Fruit fly (Drosophila melanogaster): ENCODE data around the gene KaiR1D.

The KaiR1D gene

dm6 chr3R:20834770-20835183 lies 31.3 kb downstream of the KaiR1D start (continued):
- TF ChIP-seq gro (GFP tag; optimal IDR thresholded peaks at IDR 0.05) (no peak), vnd (GFP tag; IDR thresholded peaks at IDR 0.05; ENCODE audit: partially characterized antibody) (no peak), Doc2 (GFP tag; IDR thresholded peaks at IDR 0.05) (no peak), CG3163 (GFP tag; optimal IDR thresholded peaks at IDR 0.05) (no peak), gsb-n (tag; optimal IDR thresholded peaks at IDR 0.05) (peak; percentile 27), YL-1 (GFP tag; optimal IDR thresholded peaks at IDR 0.05) (no peak), CG10147 (GFP tag; optimal IDR thresholded peaks at IDR 0.05) (peak; percentile 33), caup (GFP tag; optimal IDR thresholded peaks at IDR 0.05; ENCODE audit: severe bottlenecking) (peak; percentile 69), CG2129 (GFP tag; IDR thresholded peaks at IDR 0.05; ENCODE audit: partially characterized antibody) (no peak), crol (GFP tag; IDR thresholded peaks at IDR 0.05) (no peak), CkIIα-i1 (GFP tag; IDR thresholded peaks at IDR 0.05) (no peak), E2f1 (GFP tag; IDR thresholded peaks at IDR 0.05) (no peak; the same call in 1 of the 2 replicates), E2f2 (GFP tag; IDR thresholded peaks at IDR 0.05) (no peak), CG4404 (GFP tag; IDR thresholded peaks at IDR 0.05) (no peak), CG4617 (GFP tag; optimal IDR thresholded peaks at IDR 0.05; ENCODE audit: borderline replicate concordance) (no peak), lola (GFP tag; optimal IDR thresholded peaks at IDR 0.05) (no peak), disco-r (GFP tag; optimal IDR thresholded peaks at IDR 0.05) (no peak), CG18262 (tag; optimal IDR thresholded peaks at IDR 0.05) (no peak), grn (GFP tag; optimal IDR thresholded peaks at IDR 0.05) (no peak), HLH54F (GFP tag; optimal IDR thresholded peaks at IDR 0.05) (no peak), tgo (GFP tag; IDR thresholded peaks at IDR 0.05) (no peak), mld (GFP tag; IDR thresholded peaks at IDR 0.05; ENCODE audit: partially characterized antibody) (no peak), tx (GFP tag; optimal IDR thresholded peaks at IDR 0.05) (no peak), Awh (GFP tag; IDR thresholded peaks at IDR 0.05) (0 out of 2 replicates have a peak, but pooled peaks have one; percentile 24), Max (GFP tag; optimal IDR thresholded peaks at IDR 0.05) (peak; percentile 8), abd-A (tag; optimal IDR thresholded peaks at IDR 0.05) (no peak), odd (GFP tag; optimal IDR thresholded peaks at IDR 0.05) (peak; percentile 64), Nf-YA (GFP tag; IDR thresholded peaks at IDR 0.05) (no peak), Pdp1 (GFP tag; optimal IDR thresholded peaks at IDR 0.05) (peak; percentile 11 to 68), CG13624 (GFP tag; optimal IDR thresholded peaks at IDR 0.05) (no peak), CG13287 (GFP tag; IDR thresholded peaks at IDR 0.05; ENCODE audit: partially characterized antibody) (no peak), dan (GFP tag; IDR thresholded peaks at IDR 0.05) (no peak), Ravus (GFP tag; IDR thresholded peaks at IDR 0.05) (no peak), Lhr (GFP tag; optimal IDR thresholded peaks at IDR 0.05) (no peak), CG11560 (tag; IDR thresholded peaks at IDR 0.05) (no peak), CG1603 (tag; optimal IDR thresholded peaks at IDR 0.05) (peak; percentile 66), crc (GFP tag; optimal IDR thresholded peaks at IDR 0.05) (no peak), CG3847 (GFP tag; IDR thresholded peaks at IDR 0.05) (no peak), Mrtf (GFP tag; IDR thresholded peaks at IDR 0.05) (no peak), chinmo (GFP tag; IDR thresholded peaks at IDR 0.05; ENCODE audit: partially characterized antibody) (no peak), knrl (GFP tag; IDR thresholded peaks at IDR 0.05; ENCODE audit: partially characterized antibody) (no peak), nerfin-2 (GFP tag; IDR thresholded peaks at IDR 0.05; ENCODE audit: partially characterized antibody) (no peak), Dp (GFP tag; optimal IDR thresholded peaks at IDR 0.05) (no peak), salm (tag; optimal IDR thresholded peaks at IDR 0.05) (peak; percentile 46), phol (tag; optimal IDR thresholded peaks at IDR 0.05) (no peak), CG2120 (GFP tag; optimal IDR thresholded peaks at IDR 0.05) (peak; percentile 32), Sry-β (GFP tag; optimal IDR thresholded peaks at IDR 0.05) (peak; percentile 52), ato (GFP tag; IDR thresholded peaks at IDR 0.05; ENCODE audit: partially characterized antibody) (no peak), klu (GFP tag; IDR thresholded peaks at IDR 0.05) (no peak), ab (GFP tag; optimal IDR thresholded peaks at IDR 0.05) (no peak), ase (GFP tag; IDR thresholded peaks at IDR 0.05) (no peak)

Data from whole organism, embryonic.